Worm (Caenorhabditis elegans) whole organism, young adult: ENCODE data around the gene irld-23.

Experiments
- C06A6.2 ChIP-seq: fragments of 200-800 bp; sonication (Bioruptor generic); conservative IDR thresholded peaks from 2 replicates; pipeline ENCODE4 v1.3.6; 2022; ENCODE audit warnings: missing genetic modification characterization, missing compliant biosample characterization
- D2030.7 ChIP-seq: fragments of 200-800 bp; sonication (Bioruptor generic); IDR thresholded peaks from 2 replicates; pipeline ENCODE4 v1.3.6; 2022; ENCODE audit warnings: missing genetic modification reagents, missing genetic modification characterization, missing compliant biosample characterization
- F33H1.4 ChIP-seq: fragments of 200-800 bp; sonication (Bioruptor generic); IDR thresholded peaks from 2 replicates; pipeline ENCODE4 v1.3.6; 2022; ENCODE audit warnings: missing genetic modification reagents, missing genetic modification characterization, missing compliant biosample characterization
- F52B5.7 ChIP-seq: sonication (generic microtip); optimal IDR thresholded peaks from 2 replicates; lab custom pipeline; 2016; ENCODE audit warnings: mild to moderate bottlenecking, missing genetic modification characterization, missing compliant biosample characterization
- F55B11.4 ChIP-seq: sonication (generic microtip); optimal IDR thresholded peaks from 2 replicates; lab custom pipeline; 2016; ENCODE audit warnings: missing compliant biosample characterization, missing genetic modification characterization, borderline replicate concordance; ENCODE audit not compliant: insufficient read depth
- T26A5.8 ChIP-seq: sonication (generic microtip); optimal IDR thresholded peaks from 2 replicates; lab custom pipeline; 2016; ENCODE audit warnings: missing genetic modification characterization, missing compliant biosample characterization
- Y53F4B.3 ChIP-seq: fragments of 200-800 bp; sonication (Bioruptor generic); IDR thresholded peaks from 2 replicates; pipeline ENCODE4 v1.3.6; 2022; ENCODE audit warnings: missing genetic modification reagents, missing genetic modification characterization, missing compliant biosample characterization
- Y56A3A.18 ChIP-seq: fragments of 200-800 bp; sonication (Bioruptor generic); IDR thresholded peaks from 2 replicates; pipeline ENCODE4 v1.3.6; 2022; ENCODE audit warnings: missing genetic modification reagents, missing genetic modification characterization, missing compliant biosample characterization
- ama-1 ChIP-seq, 3 experiments: fragments of 150-350 bp in 1 of 3; sonication (generic microtip) in 2 of 3; optimal IDR thresholded peaks; 2 replicates each; lab custom pipeline; 2014 to 2018; ENCODE audit warnings: missing biosample characterization in 2 of 3, missing genetic modification characterization in 2 of 3, missing genetic modification reagents in 2 of 3
- aptf-3 ChIP-seq: fragments of 200-800 bp; sonication (Bioruptor generic); IDR thresholded peaks from 2 replicates; pipeline ENCODE4 v1.3.6; 2022; ENCODE audit warnings: missing genetic modification characterization, missing compliant biosample characterization
- attf-5 ChIP-seq: fragments of 200-800 bp; sonication (Bioruptor generic); optimal IDR thresholded peaks from 2 replicates; lab custom pipeline; 2018; ENCODE audit warnings: mild to moderate bottlenecking, missing genetic modification characterization, missing compliant biosample characterization
- bed-2 ChIP-seq: fragments of 200-800 bp; sonication (Bioruptor generic); IDR thresholded peaks from 2 replicates; pipeline ENCODE4 v1.3.6; 2022; ENCODE audit warnings: missing genetic modification reagents, missing genetic modification characterization, missing compliant biosample characterization
- ceh-58 ChIP-seq: fragments of 200-800 bp; sonication (Bioruptor generic); IDR thresholded peaks from 2 replicates; pipeline ENCODE4 v1.3.6; 2022; ENCODE audit warnings: missing genetic modification characterization, missing compliant biosample characterization
- chd-7 ChIP-seq: sonication (generic microtip); optimal IDR thresholded peaks from 2 replicates; lab custom pipeline; 2016; ENCODE audit warnings: mild to moderate bottlenecking, missing genetic modification characterization, moderate library complexity, missing compliant biosample characterization
- die-1 ChIP-seq: sonication (generic microtip); optimal IDR thresholded peaks from 2 replicates; lab custom pipeline; 2016; ENCODE audit warnings: missing genotype, mild to moderate bottlenecking, missing genetic modification characterization, missing compliant biosample characterization
- dpff-1 ChIP-seq: sonication (generic microtip); optimal IDR thresholded peaks from 2 replicates; lab custom pipeline; 2017; ENCODE audit warnings: mild to moderate bottlenecking, missing genetic modification characterization, missing compliant biosample characterization
- efl-1 ChIP-seq: fragments of 150-350 bp; optimal IDR thresholded peaks from 2 replicates; lab custom pipeline; 2014; ENCODE audit warnings: missing biosample characterization, missing genetic modification reagents, missing genetic modification characterization
- egl-18 ChIP-seq: fragments of 200-800 bp; sonication (Bioruptor generic); IDR thresholded peaks from 2 replicates; pipeline ENCODE4 v1.3.6; 2022; ENCODE audit warnings: missing genetic modification reagents, missing genetic modification characterization, missing compliant biosample characterization
- ets-4 ChIP-seq: fragments of 200-800 bp; sonication (Bioruptor generic); optimal IDR thresholded peaks from 2 replicates; lab custom pipeline; 2018; ENCODE audit warnings: mild to moderate bottlenecking, missing genetic modification characterization, missing compliant biosample characterization
- gei-17 ChIP-seq: fragments of 200-800 bp; sonication (Bioruptor generic); optimal IDR thresholded peaks from 2 replicates; lab custom pipeline; 2018; ENCODE audit warnings: mild to moderate bottlenecking, missing genetic modification characterization, missing compliant biosample characterization
- hmg-20 ChIP-seq: fragments of 200-800 bp; sonication (Bioruptor generic); IDR thresholded peaks from 2 replicates; pipeline ENCODE4 v1.3.6; 2022; ENCODE audit warnings: missing genetic modification reagents, missing genetic modification characterization, missing compliant biosample characterization
- lag-1 ChIP-seq: fragments of 200-800 bp; sonication (Bioruptor generic); IDR thresholded peaks from 2 replicates; pipeline ENCODE4 v1.3.6; 2022; ENCODE audit warnings: missing genetic modification reagents, missing genetic modification characterization, missing compliant biosample characterization
- let-526 ChIP-seq: fragments of 200-800 bp; sonication (Bioruptor generic); IDR thresholded peaks from 2 replicates; pipeline ENCODE4 v1.3.6; 2022; ENCODE audit warnings: missing genetic modification reagents, missing genetic modification characterization, missing compliant biosample characterization
- let-607 ChIP-seq, 2 experiments: fragments of 200-800 bp in 1 of 2; sonication (Bioruptor generic) in 1 of 2; sonication (generic microtip) in 1 of 2; optimal IDR thresholded peaks; 2 replicates each; lab custom pipeline; 2016 to 2018; ENCODE audit warnings: mild to moderate bottlenecking in 2 of 2, missing compliant biosample characterization in 2 of 2, missing genetic modification characterization in 2 of 2, moderate library complexity in 2 of 2, missing genotype in 1 of 2
- lin-35 ChIP-seq, 3 experiments: fragments of 150-350 bp in 2 of 3; sonication (generic microtip) in 1 of 3; optimal IDR thresholded peaks; 2 replicates each; lab custom pipeline; 2014 to 2018; ENCODE audit warnings: missing biosample characterization in 3 of 3, missing genetic modification characterization in 3 of 3, missing genetic modification reagents in 3 of 3
- lsy-27 ChIP-seq: sonication (generic microtip); optimal IDR thresholded peaks from 2 replicates; lab custom pipeline; 2017; ENCODE audit warnings: missing genetic modification characterization, mild to moderate bottlenecking, missing compliant biosample characterization, antibody characterized with exemption, missing genotype, borderline replicate concordance; ENCODE audit not compliant: insufficient read depth
- madf-8 ChIP-seq: fragments of 200-800 bp; sonication (Bioruptor generic); conservative IDR thresholded peaks from 2 replicates; pipeline ENCODE4 v1.3.6; 2022; ENCODE audit warnings: missing genetic modification reagents, missing genetic modification characterization, missing compliant biosample characterization
- mcd-1 ChIP-seq: fragments of 200-800 bp; sonication (Bioruptor generic); IDR thresholded peaks from 2 replicates; pipeline ENCODE4 v1.3.6; 2022; ENCODE audit warnings: missing genetic modification reagents, missing genetic modification characterization, missing compliant biosample characterization
- mes-4 ChIP-seq: sonication (generic microtip); optimal IDR thresholded peaks from 2 replicates; lab custom pipeline; 2016; ENCODE audit warnings: missing genotype, missing genetic modification characterization, missing compliant biosample characterization
- nfya-2 ChIP-seq: fragments of 200-800 bp; sonication (Bioruptor generic); IDR thresholded peaks from 2 replicates; pipeline ENCODE4 v1.3.6; 2022; ENCODE audit warnings: missing genetic modification reagents, missing genetic modification characterization, missing compliant biosample characterization
- nfyb-1 ChIP-seq: fragments of 200-800 bp; sonication (Bioruptor generic); IDR thresholded peaks from 2 replicates; pipeline ENCODE4 v1.3.6; 2022; ENCODE audit warnings: missing genetic modification reagents, missing genetic modification characterization, missing compliant biosample characterization
- nhr-27 ChIP-seq: fragments of 200-800 bp; sonication (Bioruptor generic); optimal IDR thresholded peaks from 2 replicates; lab custom pipeline; 2018; ENCODE audit warnings: mild to moderate bottlenecking, missing genetic modification characterization, moderate library complexity, missing compliant biosample characterization
- sea-2 ChIP-seq: fragments of 200-800 bp; sonication (Bioruptor generic); IDR thresholded peaks from 2 replicates; pipeline ENCODE4 v1.3.6; 2022; ENCODE audit warnings: missing genetic modification characterization, missing compliant biosample characterization
- snpc-1.3 ChIP-seq: sonication (generic microtip); optimal IDR thresholded peaks from 2 replicates; lab custom pipeline; 2017; ENCODE audit warnings: missing genetic modification characterization, mild to moderate bottlenecking, missing compliant biosample characterization, antibody characterized with exemption, moderate library complexity, missing genotype, missing genetic modification reagents; ENCODE audit not compliant: insufficient read depth
- snpc-3.4 ChIP-seq: sonication (generic microtip); optimal IDR thresholded peaks from 2 replicates; lab custom pipeline; 2017; ENCODE audit warnings: missing genetic modification characterization, mild to moderate bottlenecking, missing compliant biosample characterization, antibody characterized with exemption, moderate library complexity, missing genotype, missing genetic modification reagents
- somi-1 ChIP-seq: fragments of 200-800 bp; sonication (Bioruptor generic); optimal IDR thresholded peaks from 2 replicates; lab custom pipeline; 2018; ENCODE audit warnings: mild to moderate bottlenecking, missing genetic modification characterization, missing compliant biosample characterization
- zim-3 ChIP-seq: sonication (generic microtip); optimal IDR thresholded peaks from 2 replicates; lab custom pipeline; 2017; ENCODE audit warnings: mild to moderate bottlenecking, missing genetic modification characterization, moderate library complexity, missing compliant biosample characterization
- ztf-25 ChIP-seq: fragments of 200-800 bp; sonication (Bioruptor generic); IDR thresholded peaks from 2 replicates; pipeline ENCODE4 v1.3.6; 2022; ENCODE audit warnings: missing genetic modification reagents, missing genetic modification characterization, missing compliant biosample characterization
- ztf-26 ChIP-seq: sonication (generic microtip); optimal IDR thresholded peaks from 2 replicates; lab custom pipeline; 2017; ENCODE audit warnings: missing genetic modification characterization, missing compliant biosample characterization

Gene irld-23

ce11 chrX:17093199-17093598, 12.7 kb upstream of the irld-23 start, which contains the start of gene C08A9.3 (continued):
- no peak for TF ChIP-seq snpc-3.4
- TF ChIP-seq let-607 (tag; optimal IDR thresholded peaks at IDR 0.05; lab: Kevin White, UChicago), result no peak

ce11 chrX:17092416-17092815, 11.9 kb upstream of the irld-23 start, which contains the start of gene sod-3:
TSS of gene sod-3 (plus strand) at chrX:17092753.
- TF ChIP-seq Y53F4B.3 (GFP tag; lab: Robert Waterston, UW), result no peak
- no peak for TF ChIP-seq efl-1 (GFP tag; lab: Kevin White, UChicago)
- no peak for TF ChIP-seq lag-1 (GFP tag; lab: Robert Waterston, UW)
- no peak for TF ChIP-seq somi-1 (GFP tag; lab: Kevin White, UChicago)
- TF ChIP-seq dpff-1 (tag; lab: Kevin White, UChicago), result no peak
- no peak for TF ChIP-seq attf-5 (GFP tag; lab: Kevin White, UChicago)
- no peak for TF ChIP-seq nfya-2 (GFP tag; lab: Robert Waterston, UW)
- no peak for TF ChIP-seq D2030.7 (GFP tag; lab: Robert Waterston, UW)
- TF ChIP-seq ztf-26 (tag; lab: Kevin White, UChicago), result no peak
- no peak for TF ChIP-seq ceh-58 (GFP tag; lab: Robert Waterston, UW)
- no peak for TF ChIP-seq egl-18
- no peak for TF ChIP-seq gei-17 (GFP tag; lab: Kevin White, UChicago)
- TF ChIP-seq, all 124 proteins: peak for 0

ce11 chrX:17072088-17072487, 8.4 kb downstream of the irld-23 start, which contains the start of gene C30G4.4:
TSS of gene C30G4.4 (minus strand) at chrX:17072188.
- TF ChIP-seq ets-4 (no peak), nhr-27 (no peak), nfyb-1 (GFP tag; lab: Robert Waterston, UW) (no peak), let-526 (GFP tag; lab: Robert Waterston, UW) (no peak), F55B11.4 (tag; lab: Kevin White, UChicago) (no peak), chd-7 (no peak), F52B5.7 (tag; lab: Kevin White, UChicago) (no peak), bed-2 (GFP tag; lab: Robert Waterston, UW) (no peak), lin-35 (GFP tag; optimal IDR thresholded peaks at IDR 0.05; lab: Kevin White, UChicago) (no peak), hmg-20 (GFP tag; lab: Robert Waterston, UW) (no peak), dpff-1 (tag; lab: Kevin White, UChicago) (no peak), madf-8 (GFP tag; lab: Robert Waterston, UW) (no peak), T26A5.8 (tag; lab: Kevin White, UChicago) (no peak), ztf-25 (GFP tag; lab: Robert Waterston, UW) (no peak), mes-4 (tag; lab: Kevin White, UChicago) (no peak), nfya-2 (GFP tag; lab: Robert Waterston, UW) (no peak), snpc-1.3 (tag; lab: Kevin White, UChicago) (no peak)
- TF ChIP-seq, all 124 proteins: peak for 0

ce11 chrX:17070495-17070894, 10.0 kb downstream of the irld-23 start:
- TF ChIP-seq hmg-20 (GFP tag; lab: Robert Waterston, UW) (no peak), efl-1 (GFP tag; lab: Kevin White, UChicago) (no peak), ceh-58 (GFP tag; lab: Robert Waterston, UW) (no peak), ama-1 (optimal IDR thresholded peaks at IDR 0.05; lab: Kevin White, UChicago) (no peak), ama-1 (GFP tag; optimal IDR thresholded peaks at IDR 0.05; lab: Kevin White, UChicago) (no peak), zim-3 (tag; lab: Kevin White, UChicago) (no peak), die-1 (no peak), ztf-26 (tag; lab: Kevin White, UChicago) (no peak), F33H1.4 (GFP tag; lab: Robert Waterston, UW) (no peak), aptf-3 (GFP tag; lab: Robert Waterston, UW) (no peak), gei-17 (GFP tag; lab: Kevin White, UChicago) (no peak), mcd-1 (no peak), Y56A3A.18 (GFP tag; lab: Robert Waterston, UW) (no peak), lsy-27 (tag; lab: Kevin White, UChicago) (no peak), C06A6.2 (GFP tag; lab: Robert Waterston, UW) (no peak), sea-2 (no peak)
